ENCODE assay signal across 4 fruit fly cellular contexts in the genomic region with DNA sequence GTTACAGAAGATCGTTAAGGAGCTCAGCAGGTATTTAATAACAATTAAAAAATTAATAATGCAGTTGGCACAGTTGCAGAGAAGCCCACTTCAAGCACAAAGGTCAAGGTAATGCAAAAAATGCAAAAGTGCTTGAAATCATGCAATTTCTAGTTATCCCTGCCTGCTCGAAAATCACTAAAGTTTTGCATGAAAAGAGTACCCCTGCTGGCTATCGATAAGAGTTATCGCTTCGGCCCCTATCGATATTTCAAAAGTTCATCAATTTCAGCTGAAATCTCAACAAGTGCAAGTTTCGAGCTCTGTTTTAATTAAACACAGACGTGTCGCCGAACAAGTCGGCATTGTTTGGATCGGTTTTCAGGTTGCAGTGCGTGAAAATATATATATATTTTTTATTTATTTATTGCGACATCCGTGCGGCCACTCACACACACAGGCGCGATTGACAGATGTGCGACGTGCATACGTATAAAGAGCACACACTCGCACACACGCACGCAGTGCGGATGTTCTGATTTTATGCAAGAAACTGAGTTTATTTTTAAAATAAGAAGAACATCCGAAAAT.
TF ChIP-seq lines count a peak whose summit lies in the region.

No protein-coding gene starts in this region.

TF ChIP-seq in whole organism, embryonic, 481 proteins besides CTCF, POLR2A, EP300 and RAD21 (continued from another document and continues in another):
- no peak for TF ChIP-seq Dip2 (GFP tag; IDR thresholded peaks at IDR 0.05; lab: Robert Waterston, UW)
- TF ChIP-seq Dek (tag; optimal IDR thresholded peaks at IDR 0.05; lab: Kevin White, UChicago): peak; percentile 34
- TF ChIP-seq CG11504 (tag; optimal IDR thresholded peaks at IDR 0.05; lab: Kevin White, UChicago): no peak
- no peak for TF ChIP-seq D (optimal IDR thresholded peaks at IDR 0.05; lab: Kevin White, UChicago)
- TF ChIP-seq D (GFP tag; optimal IDR thresholded peaks at IDR 0.05; lab: Kevin White, UChicago): peak; percentile 40
- peak; percentile 41 for TF ChIP-seq CG18262 (tag; optimal IDR thresholded peaks at IDR 0.05; lab: Kevin White, UChicago)
- TF ChIP-seq CG3407 (GFP tag; optimal IDR thresholded peaks at IDR 0.05; lab: Kevin White, UChicago): no peak
- TF ChIP-seq lmd (GFP tag; IDR thresholded peaks at IDR 0.05; lab: Robert Waterston, UW): peak; percentile 64
- peak; percentile 88 for TF ChIP-seq sna (GFP tag; IDR thresholded peaks at IDR 0.05; lab: Robert Waterston, UW; ENCODE audit: partially characterized antibody)
- peak; percentile 2 for TF ChIP-seq CG17802 (tag; optimal IDR thresholded peaks at IDR 0.05; lab: Kevin White, UChicago)
- TF ChIP-seq shn (GFP tag; optimal IDR thresholded peaks at IDR 0.05; lab: Kevin White, UChicago): peak; percentile 46
- TF ChIP-seq CG2202 (tag; optimal IDR thresholded peaks at IDR 0.05; lab: Kevin White, UChicago): no peak
- no peak for TF ChIP-seq Hr39 (optimal IDR thresholded peaks at IDR 0.05; lab: Kevin White, UChicago)
- no peak for TF ChIP-seq CG8765 (GFP tag; IDR thresholded peaks at IDR 0.05; lab: Robert Waterston, UW)
- peak; percentile 36; the same call in 1 of the 3 replicates for TF ChIP-seq Optix (GFP tag; IDR thresholded peaks at IDR 0.05; lab: Robert Waterston, UW)
- 0 out of 2 replicates have a peak, but pooled peaks have one; percentile 10 for TF ChIP-seq onecut (GFP tag; IDR thresholded peaks at IDR 0.05; lab: Robert Waterston, UW)
- peak; percentile 65 for TF ChIP-seq CG2712 (tag; optimal IDR thresholded peaks at IDR 0.05; lab: Kevin White, UChicago)
- TF ChIP-seq pan (optimal IDR thresholded peaks at IDR 0.05; lab: Kevin White, UChicago): no peak
- TF ChIP-seq pan (GFP tag; optimal IDR thresholded peaks at IDR 0.05 in 1 of 2, IDR thresholded peaks at IDR 0.05 in 1 of 2): peak in 1 of 2 experiments; percentile 73
- TF ChIP-seq Mes4 (GFP tag; optimal IDR thresholded peaks at IDR 0.05; lab: Kevin White, UChicago): peak; percentile 44
- peak; percentile 89 for TF ChIP-seq stwl (tag; optimal IDR thresholded peaks at IDR 0.05; lab: Kevin White, UChicago)
- TF ChIP-seq C15 (GFP tag; IDR thresholded peaks at IDR 0.05; lab: Robert Waterston, UW): no peak
- TF ChIP-seq CG4707 (GFP tag; optimal IDR thresholded peaks at IDR 0.05; lab: Kevin White, UChicago): no peak
- peak; percentile 24 for TF ChIP-seq Asciz (GFP tag; optimal IDR thresholded peaks at IDR 0.05; lab: Kevin White, UChicago)
- no peak for TF ChIP-seq bowl (GFP tag; IDR thresholded peaks at IDR 0.05; lab: Robert Waterston, UW)
- peak; percentile 75 for TF ChIP-seq sob (GFP tag; IDR thresholded peaks at IDR 0.05; lab: Robert Waterston, UW)
- peak; percentile 18; the same call in 1 of the 2 replicates for TF ChIP-seq E2f1 (GFP tag; IDR thresholded peaks at IDR 0.05; lab: Robert Waterston, UW)
- peak; percentile 64 for TF ChIP-seq CG14710 (tag; optimal IDR thresholded peaks at IDR 0.05; lab: Kevin White, UChicago)
- peak; percentile 85 for TF ChIP-seq BEAF-32 (GFP tag; optimal IDR thresholded peaks at IDR 0.05; lab: Kevin White, UChicago)
- peak; percentile 9 for TF ChIP-seq bigmax (GFP tag; optimal IDR thresholded peaks at IDR 0.05; lab: Kevin White, UChicago)
- no peak for TF ChIP-seq Nf-YA (GFP tag; IDR thresholded peaks at IDR 0.05; lab: Robert Waterston, UW)

TF ChIP-seq in whole organism, prepupa, 60 proteins besides CTCF, POLR2A, EP300 and RAD21 (continued from another document and continues in another):
- TF ChIP-seq pdm3 (GFP tag; optimal IDR thresholded peaks at IDR 0.05; lab: Kevin White, UChicago) (peak; percentile 51), CG3032 (tag; optimal IDR thresholded peaks at IDR 0.05; lab: Kevin White, UChicago) (peak; percentile 9), Smox (GFP tag; optimal IDR thresholded peaks at IDR 0.05; lab: Kevin White, UChicago) (no peak), CG10631 (GFP tag; optimal IDR thresholded peaks at IDR 0.05; lab: Kevin White, UChicago) (peak; percentile 50), eg (GFP tag; IDR thresholded peaks at IDR 0.05; lab: Robert Waterston, UW) (peak; percentile 57; the same call in 1 of the 3 replicates), Blimp-1 (GFP tag; optimal IDR thresholded peaks at IDR 0.05; lab: Kevin White, UChicago) (peak; percentile 30), spab (GFP tag; optimal IDR thresholded peaks at IDR 0.05; lab: Kevin White, UChicago) (no peak), CG8632 (GFP tag; optimal IDR thresholded peaks at IDR 0.05; lab: Kevin White, UChicago) (peak; percentile 49), CG6854 (GFP tag; optimal IDR thresholded peaks at IDR 0.05; lab: Kevin White, UChicago) (peak; percentile 64), Eip93F (GFP tag; optimal IDR thresholded peaks at IDR 0.05; lab: Kevin White, UChicago) (peak; percentile 77), OdsH (GFP tag; optimal IDR thresholded peaks at IDR 0.05; lab: Kevin White, UChicago) (peak; percentile 50), lz (GFP tag; optimal IDR thresholded peaks at IDR 0.05; lab: Kevin White, UChicago) (peak; percentile 63), Hr39 (GFP tag; optimal IDR thresholded peaks at IDR 0.05; lab: Kevin White, UChicago) (peak; percentile 62), Lpt (GFP tag; optimal IDR thresholded peaks at IDR 0.05; lab: Kevin White, UChicago) (peak; percentile 17), CG32006 (GFP tag; optimal IDR thresholded peaks at IDR 0.05; lab: Kevin White, UChicago) (no peak), CG8119 (GFP tag; IDR thresholded peaks at IDR 0.05; lab: Robert Waterston, UW) (0 out of 3 replicates have a peak, but pooled peaks have one; percentile 14), ss (GFP tag; optimal IDR thresholded peaks at IDR 0.05; lab: Kevin White, UChicago) (peak; percentile 36 to 63), CG3919 (GFP tag; optimal IDR thresholded peaks at IDR 0.05; lab: Kevin White, UChicago) (peak; percentile 67), Eip75B (GFP tag; optimal IDR thresholded peaks at IDR 0.05; lab: Kevin White, UChicago) (peak; percentile 10), achi (GFP tag; optimal IDR thresholded peaks at IDR 0.05; lab: Kevin White, UChicago) (peak; percentile 52), Met (GFP tag; optimal IDR thresholded peaks at IDR 0.05; lab: Kevin White, UChicago) (peak; percentile 55), cyc (GFP tag; optimal IDR thresholded peaks at IDR 0.05; lab: Kevin White, UChicago) (peak; percentile 59), dsx (GFP tag; optimal IDR thresholded peaks at IDR 0.05; lab: Kevin White, UChicago; ENCODE audit: poor library complexity, severe bottlenecking) (peak; percentile 54), CG15336 (GFP tag; IDR thresholded peaks at IDR 0.05; lab: Robert Waterston, UW) (peak; percentile 26; the same call in 1 of the 2 replicates), CG11294 (GFP tag; IDR thresholded peaks at IDR 0.05; lab: Robert Waterston, UW) (no peak), CG16779 (tag; optimal IDR thresholded peaks at IDR 0.05; lab: Kevin White, UChicago) (no peak), Hr4 (GFP tag; optimal IDR thresholded peaks at IDR 0.05; lab: Kevin White, UChicago) (peak; percentile 58), CG6792 (GFP tag; optimal IDR thresholded peaks at IDR 0.05; lab: Kevin White, UChicago) (peak; percentile 29), dac (GFP tag; optimal IDR thresholded peaks at IDR 0.05; lab: Kevin White, UChicago) (no peak), Sox102F (GFP tag; optimal IDR thresholded peaks at IDR 0.05; lab: Kevin White, UChicago) (peak; percentile 38), CG7368 (GFP tag; optimal IDR thresholded peaks at IDR 0.05; lab: Kevin White, UChicago) (no peak)

TF ChIP-seq in whole organism, pupa, 21 proteins besides CTCF, POLR2A, EP300 and RAD21 (continued from another document):
- TF ChIP-seq Pif1B (GFP tag; optimal IDR thresholded peaks at IDR 0.05; lab: Kevin White, UChicago) (peak; percentile 66), CG17806 (tag; optimal IDR thresholded peaks at IDR 0.05; lab: Kevin White, UChicago) (no peak)

TF ChIP-seq in whole organism, wandering third instar larva, 38 proteins besides CTCF, POLR2A, EP300 and RAD21 (continued from another document):
- no peak for TF ChIP-seq CG32264 (GFP tag; optimal IDR thresholded peaks at IDR 0.05; lab: Kevin White, UChicago)
- TF ChIP-seq psq (GFP tag; optimal IDR thresholded peaks at IDR 0.05; lab: Kevin White, UChicago): peak; percentile 22
- no peak for TF ChIP-seq dl (GFP tag; optimal IDR thresholded peaks at IDR 0.05; lab: Kevin White, UChicago; ENCODE audit: insufficient read depth in 1 of 2, partially characterized antibody in 2 of 2)
- TF ChIP-seq foxo (GFP tag; optimal IDR thresholded peaks at IDR 0.05; lab: Kevin White, UChicago): peak in 1 of 2 experiments; percentile 71
- peak; percentile 80 for TF ChIP-seq Vsx2 (GFP tag; optimal IDR thresholded peaks at IDR 0.05; lab: Kevin White, UChicago; ENCODE audit: partially characterized antibody)
- TF ChIP-seq h (GFP tag; optimal IDR thresholded peaks at IDR 0.05; lab: Kevin White, UChicago): peak; percentile 71
- TF ChIP-seq usp (GFP tag; optimal IDR thresholded peaks at IDR 0.05; lab: Kevin White, UChicago): no peak
- peak; percentile 49 for TF ChIP-seq Sp1 (GFP tag; optimal IDR thresholded peaks at IDR 0.05; lab: Kevin White, UChicago)
- TF ChIP-seq br (GFP tag; optimal IDR thresholded peaks at IDR 0.05; lab: Kevin White, UChicago): peak; percentile 22
- TF ChIP-seq sage (GFP tag; optimal IDR thresholded peaks at IDR 0.05; lab: Kevin White, UChicago): peak; percentile 61
- no peak for TF ChIP-seq jim (GFP tag; optimal IDR thresholded peaks at IDR 0.05; lab: Kevin White, UChicago)
- no peak for TF ChIP-seq Jra (GFP tag; optimal IDR thresholded peaks at IDR 0.05; lab: Kevin White, UChicago)
- TF ChIP-seq sv (GFP tag; optimal IDR thresholded peaks at IDR 0.05; lab: Kevin White, UChicago): peak; percentile 44
- no peak for TF ChIP-seq GATAd (GFP tag; optimal IDR thresholded peaks at IDR 0.05; lab: Kevin White, UChicago)
- no peak for TF ChIP-seq Rel (GFP tag; optimal IDR thresholded peaks at IDR 0.05; lab: Kevin White, UChicago)
- TF ChIP-seq Rel (tag; optimal IDR thresholded peaks at IDR 0.05; lab: Kevin White, UChicago): peak; percentile 32
- peak; percentile 42 for TF ChIP-seq woc (GFP tag; optimal IDR thresholded peaks at IDR 0.05; lab: Kevin White, UChicago)
